Fruit fly (Drosophila melanogaster) whole organism, embryonic: ENCODE measurements around the gene stwl.
A peak's percentile ranks its signal among the peaks of the same experiment; 100 is the strongest.

Source experiments
- ATbp ChIP-seq: fragments of 200-800 bp; sonication (Bioruptor generic); optimal IDR thresholded peaks from 2 replicates; lab custom pipeline; 2017; ENCODE audit warnings: missing biosample characterization, mild to moderate bottlenecking, missing genetic modification characterization, missing genetic modification reagents
- Aef1 ChIP-seq: fragments of 200-800 bp; sonication (Bioruptor generic); IDR thresholded peaks from 3 replicates; pipeline ENCODE4 v1.3.6; 2022; ENCODE audit warnings: missing biosample characterization, missing genetic modification characterization
- BtbVII ChIP-seq: fragments of 200-800 bp; sonication (Bioruptor generic); optimal IDR thresholded peaks from 3 replicates; lab custom pipeline; 2017; ENCODE audit warnings: missing biosample characterization, mild to moderate bottlenecking, missing genetic modification characterization
- CG10462 ChIP-seq: fragments of 200-800 bp; sonication (Bioruptor generic); optimal IDR thresholded peaks from 2 replicates; lab custom pipeline; 2016; ENCODE audit warnings: missing biosample characterization, missing genetic modification characterization
- CG12659 ChIP-seq: fragments of 200-800 bp; sonication (Bioruptor generic); optimal IDR thresholded peaks from 3 replicates; lab custom pipeline; 2017; ENCODE audit warnings: mild to moderate bottlenecking, missing biosample characterization, missing genetic modification reagents, missing genetic modification characterization
- CG13123 ChIP-seq: fragments of 200-800 bp; sonication (Bioruptor generic); optimal IDR thresholded peaks from 2 replicates; lab custom pipeline; 2016; ENCODE audit warnings: missing biosample characterization, missing genetic modification characterization
- CG14710 ChIP-seq: fragments of 200-800 bp; sonication (Bioruptor generic); optimal IDR thresholded peaks from 3 replicates; lab custom pipeline; 2019; ENCODE audit warnings: missing biosample characterization, mild to moderate bottlenecking, missing genetic modification characterization, moderate library complexity
- CG14965 ChIP-seq: fragments of 200-800 bp; sonication (Bioruptor generic); optimal IDR thresholded peaks from 2 replicates; lab custom pipeline; 2016; ENCODE audit warnings: missing biosample characterization, missing genetic modification characterization, borderline replicate concordance
- CG1602 ChIP-seq: fragments of 200-800 bp; sonication (Bioruptor generic); optimal IDR thresholded peaks from 3 replicates; lab custom pipeline; 2016; ENCODE audit warnings: missing biosample characterization, missing genetic modification characterization
- CG2199 ChIP-seq: fragments of 200-800 bp; sonication (Bioruptor generic); IDR thresholded peaks from 3 replicates; pipeline ENCODE4 v1.3.6; 2022; ENCODE audit warnings: missing biosample characterization, missing genetic modification characterization
- CG2678 ChIP-seq: fragments of 200-800 bp; sonication (Bioruptor generic); optimal IDR thresholded peaks from 3 replicates; lab custom pipeline; 2019; ENCODE audit warnings: missing biosample characterization, mild to moderate bottlenecking, missing genetic modification characterization, moderate library complexity
- CG2889 ChIP-seq: fragments of 200-800 bp; sonication (Bioruptor generic); IDR thresholded peaks from 3 replicates; pipeline ENCODE4 v1.3.6; 2022; ENCODE audit warnings: missing biosample characterization, missing genetic modification characterization
- CG32772 ChIP-seq: fragments of 200-800 bp; sonication (Bioruptor generic); IDR thresholded peaks from 2 replicates; pipeline ENCODE4 v1.3.6; 2022; ENCODE audit warnings: missing biosample characterization, missing genetic modification characterization
- CG6765 ChIP-seq: fragments of 200-800 bp; sonication (Bioruptor generic); optimal IDR thresholded peaks from 3 replicates; lab custom pipeline; 2017; ENCODE audit warnings: missing biosample characterization, mild to moderate bottlenecking, missing genetic modification characterization
- CG7271 ChIP-seq: fragments of 200-800 bp; sonication (Bioruptor generic); optimal IDR thresholded peaks from 2 replicates; lab custom pipeline; 2018; ENCODE audit warnings: missing biosample characterization, mild to moderate bottlenecking, missing genetic modification characterization, moderate library complexity
- CG7745 ChIP-seq: fragments of 200-800 bp; sonication (Bioruptor generic); optimal IDR thresholded peaks from 2 replicates; lab custom pipeline; 2018; ENCODE audit warnings: missing biosample characterization, mild to moderate bottlenecking, missing genetic modification characterization, moderate library complexity
- CG8765 ChIP-seq: fragments of 200-800 bp; sonication (Bioruptor generic); IDR thresholded peaks from 2 replicates; pipeline ENCODE4 v1.3.6; 2022; ENCODE audit warnings: missing biosample characterization, missing genetic modification characterization
- CG9727 ChIP-seq: fragments of 200-800 bp; sonication (Bioruptor generic); optimal IDR thresholded peaks from 3 replicates; lab custom pipeline; 2017; ENCODE audit warnings: missing biosample characterization, mild to moderate bottlenecking, missing genetic modification characterization
- CG9876 ChIP-seq: fragments of 200-800 bp; sonication (Bioruptor generic); optimal IDR thresholded peaks from 2 replicates; lab custom pipeline; 2016; ENCODE audit warnings: missing biosample characterization, missing genetic modification characterization
- CoRest ChIP-seq: fragments of 200-800 bp; sonication (Bioruptor generic); optimal IDR thresholded peaks from 3 replicates; lab custom pipeline; 2018; ENCODE audit warnings: missing biosample characterization, mild to moderate bottlenecking, missing genetic modification characterization, moderate library complexity
- Dek ChIP-seq: fragments of 200-800 bp; sonication (Bioruptor generic); optimal IDR thresholded peaks from 3 replicates; lab custom pipeline; 2019; ENCODE audit warnings: missing biosample characterization, mild to moderate bottlenecking, missing genetic modification characterization, moderate library complexity
- Doc2 ChIP-seq: fragments of 200-800 bp; sonication (Bioruptor generic); IDR thresholded peaks from 2 replicates; pipeline ENCODE4 v1.3.6; 2022; ENCODE audit warnings: missing biosample characterization, missing genetic modification characterization
- Ets65A ChIP-seq: fragments of 200-800 bp; sonication (Bioruptor generic); peaks from one replicate; lab custom pipeline; 2016; ENCODE audit warnings: missing biosample characterization, missing genetic modification characterization
- Hmx ChIP-seq: fragments of 200-800 bp; sonication (Bioruptor generic); optimal IDR thresholded peaks from 2 replicates; lab custom pipeline; 2016; ENCODE audit warnings: missing biosample characterization, missing genetic modification characterization
- Hr3 ChIP-seq: fragments of 200-800 bp; sonication (Bioruptor generic); optimal IDR thresholded peaks from 3 replicates; lab custom pipeline; 2016; ENCODE audit warnings: missing biosample characterization, missing genetic modification characterization
- Hr78 ChIP-seq, 2 experiments: fragments of 200-800 bp in 1 of 2; fragments of >200 bp in 1 of 2; sonication (Bioruptor generic) in 1 of 2; optimal IDR thresholded peaks; 2 replicates each; lab custom pipeline; 2017 to 2019; ENCODE audit warnings: missing biosample characterization in 2 of 2, missing genetic modification characterization in 2 of 2, mild to moderate bottlenecking in 1 of 2, moderate library complexity in 1 of 2
- Lpt ChIP-seq: fragments of >200 bp; optimal IDR thresholded peaks from 2 replicates; lab custom pipeline; 2018; ENCODE audit warnings: missing biosample characterization, missing genetic modification characterization
- Max ChIP-seq: fragments of 200-800 bp; sonication (Bioruptor generic); optimal IDR thresholded peaks from 2 replicates; lab custom pipeline; 2016; ENCODE audit warnings: missing biosample characterization, mild to moderate bottlenecking, missing genetic modification characterization
- Nf-YA ChIP-seq: fragments of 200-800 bp; sonication (Bioruptor generic); IDR thresholded peaks from 2 replicates; pipeline ENCODE4 v1.3.6; 2022; ENCODE audit warnings: missing biosample characterization, missing genetic modification characterization
- Nf-YC ChIP-seq: fragments of 200-800 bp; optimal IDR thresholded peaks from 3 replicates; lab custom pipeline; 2019; ENCODE audit warnings: missing biosample characterization, mild to moderate bottlenecking, missing genetic modification characterization, moderate library complexity
- Ptx1 ChIP-seq: fragments of 200-800 bp; sonication (Bioruptor generic); IDR thresholded peaks from 2 replicates; pipeline ENCODE4 v1.3.6; 2022; ENCODE audit warnings: missing biosample characterization, missing genetic modification characterization
- Side ChIP-seq: fragments of 200-800 bp; sonication (Bioruptor generic); optimal IDR thresholded peaks from 2 replicates; lab custom pipeline; 2016; ENCODE audit warnings: missing biosample characterization, missing genetic modification characterization
- da ChIP-seq: fragments of 200-800 bp; sonication (Bioruptor generic); optimal IDR thresholded peaks from 2 replicates; lab custom pipeline; 2016; ENCODE audit warnings: missing biosample characterization, missing genetic modification characterization
- dpn ChIP-seq, 2 experiments: fragments of 200-800 bp; sonication (Bioruptor generic); optimal IDR thresholded peaks; 3 replicates each; lab custom pipeline; 2016; ENCODE audit warnings: missing biosample characterization in 2 of 2, missing genetic modification characterization in 2 of 2
- dysf ChIP-seq: fragments of 200-800 bp; sonication (Bioruptor generic); IDR thresholded peaks from 3 replicates; pipeline ENCODE4 v1.3.6; 2022; ENCODE audit warnings: missing biosample characterization, missing genetic modification characterization
- fd96Cb ChIP-seq: fragments of 200-800 bp; sonication (Bioruptor generic); optimal IDR thresholded peaks from 2 replicates; lab custom pipeline; 2018; ENCODE audit warnings: missing biosample characterization, mild to moderate bottlenecking, missing genetic modification characterization, moderate library complexity
- gsb-n ChIP-seq: fragments of 200-800 bp; sonication (Bioruptor generic); optimal IDR thresholded peaks from 3 replicates; lab custom pipeline; 2018; ENCODE audit warnings: missing biosample characterization, mild to moderate bottlenecking, missing genetic modification characterization
- ind ChIP-seq: fragments of 200-800 bp; sonication (Bioruptor generic); optimal IDR thresholded peaks from 3 replicates; lab custom pipeline; 2016; ENCODE audit warnings: missing biosample characterization, missing genetic modification characterization
- klu ChIP-seq: fragments of 200-800 bp; sonication (Bioruptor generic); IDR thresholded peaks from 2 replicates; pipeline ENCODE4 v1.3.6; 2022; ENCODE audit warnings: missing biosample characterization, missing genetic modification characterization
- lola ChIP-seq, 3 experiments: fragments of >200 bp in 2 of 3; fragments of 200-800 bp in 1 of 3; sonication (Bioruptor generic) in 1 of 3; optimal IDR thresholded peaks; 2 replicates each; lab custom pipeline; 2017 to 2019; ENCODE audit warnings: missing biosample characterization in 3 of 3, missing genetic modification characterization in 3 of 3, mild to moderate bottlenecking in 1 of 3, moderate library complexity in 1 of 3
- mirr ChIP-seq: fragments of 200-800 bp; sonication (Bioruptor generic); optimal IDR thresholded peaks from 3 replicates; lab custom pipeline; 2018; ENCODE audit warnings: missing biosample characterization, mild to moderate bottlenecking, missing genetic modification characterization
- pita ChIP-seq: fragments of 200-800 bp; sonication (Bioruptor generic); optimal IDR thresholded peaks from 2 replicates; lab custom pipeline; 2017; ENCODE audit warnings: missing biosample characterization, mild to moderate bottlenecking, missing genetic modification characterization
- salm ChIP-seq: fragments of 200-800 bp; sonication (Bioruptor generic); optimal IDR thresholded peaks from 2 replicates; lab custom pipeline; 2018; ENCODE audit warnings: missing biosample characterization, mild to moderate bottlenecking, missing genetic modification characterization
- sima ChIP-seq: fragments of 200-800 bp; sonication (Bioruptor generic); optimal IDR thresholded peaks from 2 replicates; lab custom pipeline; 2016; ENCODE audit warnings: missing biosample characterization, missing genetic modification characterization
- sna ChIP-seq: fragments of 200-800 bp; sonication (Bioruptor generic); IDR thresholded peaks from 2 replicates; pipeline ENCODE4 v1.3.6; 2022; ENCODE audit warnings: missing biosample characterization, missing genetic modification characterization; ENCODE audit not compliant: partially characterized antibody
- sob ChIP-seq: fragments of 200-800 bp; sonication (Bioruptor generic); IDR thresholded peaks from 2 replicates; pipeline ENCODE4 v1.3.6; 2022; ENCODE audit warnings: missing biosample characterization, missing genetic modification characterization
- sr ChIP-seq: fragments of 200-800 bp; sonication (Bioruptor generic); IDR thresholded peaks from 3 replicates; pipeline ENCODE4 v1.3.6; 2022; ENCODE audit warnings: missing biosample characterization, missing genetic modification characterization
- ssp ChIP-seq: fragments of 200-800 bp; sonication (Bioruptor generic); IDR thresholded peaks from 2 replicates; pipeline ENCODE4 v1.3.6; 2022; ENCODE audit warnings: missing biosample characterization, missing genetic modification characterization
- unc-4 ChIP-seq: fragments of 200-800 bp; sonication (Bioruptor generic); IDR thresholded peaks from 2 replicates; pipeline ENCODE4 v1.3.6; 2022; ENCODE audit warnings: missing biosample characterization, missing genetic modification characterization; ENCODE audit not compliant: partially characterized antibody
- wdn ChIP-seq: fragments of 200-800 bp; sonication (Bioruptor generic); IDR thresholded peaks from 2 replicates; pipeline ENCODE4 v1.3.6; 2022; ENCODE audit warnings: missing biosample characterization, missing genetic modification characterization

The stwl gene

DNA sequence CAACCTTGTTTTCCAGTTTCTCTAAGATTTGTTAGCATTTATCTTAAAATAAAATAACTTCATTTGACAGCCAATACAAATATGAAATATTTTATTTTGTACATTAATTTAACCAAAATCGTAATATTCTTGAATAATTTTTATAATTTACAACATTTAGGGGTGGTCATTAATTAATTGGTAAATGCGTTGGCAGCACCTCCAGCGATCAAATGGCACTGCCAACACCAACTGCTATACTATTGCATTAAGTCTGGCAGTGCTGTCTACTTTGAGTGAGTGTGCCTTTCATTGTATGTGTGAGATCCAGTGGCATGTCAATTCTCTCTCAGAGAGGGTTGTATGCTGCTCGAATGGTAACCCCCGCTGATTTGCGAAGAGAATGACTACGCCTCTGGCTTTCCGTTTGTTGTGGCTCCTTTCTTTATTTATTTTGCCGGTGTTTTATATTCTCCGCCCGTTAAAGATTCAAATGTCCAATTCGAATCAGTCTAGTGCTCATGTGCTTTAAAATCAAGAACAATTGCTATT is 472 bp upstream of the stwl start, which contains the start of gene CG3919 (continued):
- peak; percentile 45; the same call in 1 of the 2 replicates for TF ChIP-seq klu (GFP tag; lab: Robert Waterston, UW)
- no peak for TF ChIP-seq CG10462 (GFP tag; lab: Kevin White, UChicago)
- no peak for TF ChIP-seq CG6765 (GFP tag; lab: Kevin White, UChicago)
- TF ChIP-seq Ptx1 (GFP tag; lab: Robert Waterston, UW) = peak; percentile 51; the same call in 1 of the 2 replicates
- no peak for TF ChIP-seq salm (tag; lab: Kevin White, UChicago)
- peak; percentile 52 for TF ChIP-seq ind (GFP tag; lab: Kevin White, UChicago)
- TF ChIP-seq mirr (GFP tag; lab: Kevin White, UChicago) = no peak
- peak; percentile 33; the same call in 1 of the 3 replicates for TF ChIP-seq sr (GFP tag; lab: Robert Waterston, UW)
- peak; percentile 37 for TF ChIP-seq CG1602
- TF ChIP-seq Dek (tag; lab: Kevin White, UChicago) = peak; percentile 52
- TF ChIP-seq Hr78 (GFP tag; optimal IDR thresholded peaks at IDR 0.05; lab: Kevin White, UChicago) = no peak
- TF ChIP-seq Nf-YC (tag; lab: Kevin White, UChicago) = peak; percentile 50
- no peak for TF ChIP-seq Hmx (GFP tag; lab: Kevin White, UChicago)
- peak; percentile 47 to 56 for TF ChIP-seq dpn (GFP tag; optimal IDR thresholded peaks at IDR 0.05; lab: Kevin White, UChicago)
- 0 out of 3 replicates have a peak, but pooled peaks have one; percentile 47 for TF ChIP-seq Aef1 (GFP tag; lab: Robert Waterston, UW)
- peak; percentile 40 for TF ChIP-seq CG12659 (GFP tag; lab: Kevin White, UChicago)
- TF ChIP-seq CG9727 (GFP tag; lab: Kevin White, UChicago) = peak; percentile 81
- TF ChIP-seq CG9876 (GFP tag; lab: Kevin White, UChicago) = no peak
- TF ChIP-seq BtbVII (GFP tag; lab: Kevin White, UChicago) = peak; percentile 17
- no peak for TF ChIP-seq CG13123 (GFP tag; lab: Kevin White, UChicago)
- peak; percentile 97 for TF ChIP-seq Ets65A (GFP tag; lab: Kevin White, UChicago)
- no peak for TF ChIP-seq ATbp (GFP tag; lab: Kevin White, UChicago)
- 0 out of 2 replicates have a peak, but pooled peaks have one; percentile 19 for TF ChIP-seq ssp (GFP tag; lab: Robert Waterston, UW)
- TF ChIP-seq lola (GFP tag; optimal IDR thresholded peaks at IDR 0.05; lab: Kevin White, UChicago) = peak in 1 of 3 experiments; percentile 73
- TF ChIP-seq Nf-YA (GFP tag; lab: Robert Waterston, UW) = no peak; the same call in 1 of the 2 replicates
- TF ChIP-seq CG7271 = peak; percentile 19
- no peak; the same call in 2 of the 3 replicates for TF ChIP-seq dysf (GFP tag; lab: Robert Waterston, UW)
- TF ChIP-seq CG14710 (tag; lab: Kevin White, UChicago) = peak; percentile 69
- no peak for TF ChIP-seq Doc2 (GFP tag; lab: Robert Waterston, UW)
- TF ChIP-seq CG2199 (GFP tag; lab: Robert Waterston, UW) = no peak; the same call in 2 of the 3 replicates
- TF ChIP-seq fd96Cb = peak; percentile 49
- peak; percentile 72 for TF ChIP-seq sob (GFP tag; lab: Robert Waterston, UW)
- peak; percentile 36 for TF ChIP-seq Max (GFP tag; lab: Kevin White, UChicago)
- TF ChIP-seq CG8765 = peak; percentile 57; the same call in 1 of the 2 replicates
- peak; percentile 82 for TF ChIP-seq CoRest (tag; lab: Kevin White, UChicago)
- TF ChIP-seq CG14965 (GFP tag; lab: Kevin White, UChicago) = no peak
- peak; percentile 7 for TF ChIP-seq gsb-n (tag; lab: Kevin White, UChicago)
- TF ChIP-seq CG7745 (tag; lab: Kevin White, UChicago) = peak; percentile 18
- no peak for TF ChIP-seq da (GFP tag; lab: Kevin White, UChicago)
- TF ChIP-seq Side (GFP tag; lab: Kevin White, UChicago) = peak; percentile 60
- TF ChIP-seq pita (GFP tag; lab: Kevin White, UChicago) = no peak
- no peak for TF ChIP-seq wdn
- no peak for TF ChIP-seq sima
- TF ChIP-seq sna = no peak
- TF ChIP-seq Hr3 (GFP tag; lab: Kevin White, UChicago) = peak; percentile 66
- peak; percentile 78 for TF ChIP-seq CG2678 (tag; lab: Kevin White, UChicago)
- peak; percentile 54; the same call in 1 of the 2 replicates for TF ChIP-seq CG32772 (GFP tag; lab: Robert Waterston, UW)
- TF ChIP-seq unc-4 (GFP tag; lab: Robert Waterston, UW) = no peak
- TF ChIP-seq CG2889 (GFP tag; lab: Robert Waterston, UW) = no peak
- no peak for TF ChIP-seq Lpt
